Fruit fly (Drosophila melanogaster) whole organism: Measurements from ENCODE around the gene Rilpl.

Experiments used
- CG8478 ChIP-seq: fragments of >200 bp; optimal IDR thresholded peaks from 2 replicates; lab custom pipeline; 2018; ENCODE audit warnings: inconsistent platforms
- EcR ChIP-seq, 2 experiments: fragments of >200 bp; optimal IDR thresholded peaks; 2 replicates each; lab custom pipeline; 2017; ENCODE audit warnings: missing biosample characterization in 2 of 2, missing genetic modification characterization in 2 of 2, missing genetic modification reagents in 2 of 2
- pan ChIP-seq: fragments of >200 bp; optimal IDR thresholded peaks from 2 replicates; lab custom pipeline; 2017
- psq ChIP-seq: fragments of >200 bp; optimal IDR thresholded peaks from 2 replicates; lab custom pipeline; 2017
- usp ChIP-seq: fragments of >200 bp; optimal IDR thresholded peaks from 2 replicates; lab custom pipeline; 2017; ENCODE audit warnings: missing biosample characterization, missing genetic modification characterization, mixed read lengths

dm6 chrX:1405012-1405411 is 12.2 kb downstream of the Rilpl start:
- no peak for TF ChIP-seq psq (lab: Kevin White, UChicago)
- TF ChIP-seq CG8478 = no peak
- no peak for TF ChIP-seq usp
- no peak for TF ChIP-seq pan (lab: Kevin White, UChicago)
- no peak for TF ChIP-seq EcR (GFP tag; optimal IDR thresholded peaks at IDR 0.05; lab: Kevin White, UChicago)
